Worm (Caenorhabditis elegans) whole organism, L2 larva: Measurements from ENCODE around the gene B0024.11.

Experiments
- ama-1 ChIP-seq: fragments of 150-350 bp; optimal IDR thresholded peaks from 2 replicates; lab custom pipeline; 2018; ENCODE audit warnings: inconsistent platforms
- blmp-1 ChIP-seq: sonication (generic microtip); optimal IDR thresholded peaks from 2 replicates; lab custom pipeline; 2017; ENCODE audit warnings: missing genetic modification characterization, mild to moderate bottlenecking, missing compliant biosample characterization, antibody characterized with exemption, moderate library complexity; ENCODE audit not compliant: insufficient read depth
- gmeb-1 ChIP-seq: fragments of 150-350 bp; optimal IDR thresholded peaks from 2 replicates; lab custom pipeline; 2014; ENCODE audit warnings: missing biosample characterization, missing genetic modification characterization
- mab-5 ChIP-seq: fragments of 150-350 bp; optimal IDR thresholded peaks from 2 replicates; lab custom pipeline; 2014; ENCODE audit warnings: missing biosample characterization, missing genetic modification characterization
- nhr-11 ChIP-seq: fragments of 150-350 bp; optimal IDR thresholded peaks from 2 replicates; lab custom pipeline; 2014; ENCODE audit warnings: missing biosample characterization, missing genetic modification characterization
- nhr-77 ChIP-seq: fragments of 150-350 bp; optimal IDR thresholded peaks from 2 replicates; lab custom pipeline; 2014; ENCODE audit warnings: missing biosample characterization, missing genetic modification characterization
- snpc-4 ChIP-seq: fragments of 150-350 bp; optimal IDR thresholded peaks from 2 replicates; lab custom pipeline; 2014; ENCODE audit warnings: missing biosample characterization, missing genetic modification characterization
- unc-62 ChIP-seq: fragments of 150-350 bp; optimal IDR thresholded peaks from 2 replicates; lab custom pipeline; 2014; ENCODE audit warnings: missing biosample characterization, missing genetic modification reagents, missing genetic modification characterization

ce11 chrV:10270214-10270613 lies 49.1 kb downstream of the B0024.11 start, which contains the start of gene ric-4:
- TF ChIP-seq unc-62 (GFP tag; lab: Kevin White, UChicago): no peak
- no peak for TF ChIP-seq ama-1
- no peak for TF ChIP-seq mab-5 (tag; lab: Kevin White, UChicago)
- no peak for TF ChIP-seq snpc-4
- TF ChIP-seq gmeb-1 (tag; lab: Kevin White, UChicago): no peak
- no peak for TF ChIP-seq nhr-77 (tag; lab: Kevin White, UChicago)
- no peak for TF ChIP-seq blmp-1
- TF ChIP-seq nhr-11 (tag; lab: Kevin White, UChicago): no peak
